Worm (Caenorhabditis elegans): Measurements from ENCODE around the gene Y49F6C.8.

DNA sequence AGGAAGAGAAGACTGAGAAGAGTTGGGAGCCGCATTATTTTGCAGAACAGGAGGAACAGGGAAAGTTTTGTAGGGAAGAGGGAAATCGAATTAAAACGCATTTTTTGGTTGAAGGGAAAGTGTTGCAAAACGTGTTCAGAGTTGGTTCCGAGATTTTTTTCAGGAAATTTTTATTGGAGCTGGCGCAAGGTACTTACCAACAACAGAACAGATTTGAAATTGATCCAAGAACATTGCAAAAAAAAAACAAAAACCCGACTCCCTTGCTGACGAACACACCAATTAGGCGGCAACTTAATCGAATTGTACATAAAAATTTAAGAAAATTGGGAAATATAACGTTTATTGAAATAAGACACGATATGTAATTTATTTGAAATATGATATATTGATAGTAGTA is 31.4 kb downstream of the Y49F6C.8 start, which contains the start of gene F14D2.7:
- TF ChIP-seq sea-1 (GFP tag; conservative IDR thresholded peaks at IDR 0.05), result no peak
- no peak for TF ChIP-seq ama-1 (optimal IDR thresholded peaks at IDR 0.05)
- no peak for TF ChIP-seq aly-1 (tag; optimal IDR thresholded peaks at IDR 0.05)
- no peak for TF ChIP-seq hnd-1 (tag; optimal IDR thresholded peaks at IDR 0.05)
- no peak for TF ChIP-seq tbx-11 (GFP tag; IDR thresholded peaks at IDR 0.05)
- no peak for TF ChIP-seq B0310.2 (tag; optimal IDR thresholded peaks at IDR 0.05)
- no peak for TF ChIP-seq hmg-4 (GFP tag; optimal IDR thresholded peaks at IDR 0.05)
